Fruit fly (Drosophila melanogaster) whole organism, wandering third instar larva: ENCODE results near the gene CG32816.

Experiments
- Myc ChIP-seq: fragments of >200 bp; optimal IDR thresholded peaks from 2 replicates; lab custom pipeline; 2017
- N ChIP-seq: fragments of >200 bp; optimal IDR thresholded peaks from 2 replicates; lab custom pipeline; 2018; ENCODE audit warnings: missing biosample characterization, missing external identifiers, missing genetic modification characterization
- Vsx2 ChIP-seq: fragments of 200-300, 225-300 bp; sonication (Bioruptor generic); optimal IDR thresholded peaks from 2 replicates; lab custom pipeline; 2018; ENCODE audit warnings: missing biosample characterization, missing genetic modification characterization; ENCODE audit not compliant: partially characterized antibody
- br ChIP-seq: fragments of 200-800 bp; sonication (Bioruptor generic); optimal IDR thresholded peaks from 2 replicates; lab custom pipeline; 2016; ENCODE audit warnings: missing biosample characterization, missing genetic modification characterization
- dl ChIP-seq, 2 experiments: fragments of 175-275, 200-275 bp in 1 of 2; fragments of 200-275 bp in 1 of 2; sonication (Bioruptor generic); optimal IDR thresholded peaks; lab custom pipeline; 2018; ENCODE audit warnings: mild to moderate bottlenecking in 2 of 2, missing biosample characterization in 2 of 2, missing genetic modification characterization in 2 of 2, moderate library complexity in 2 of 2; ENCODE audit not compliant: partially characterized antibody in 2 of 2, insufficient read depth in 1 of 2
- fru ChIP-seq: fragments of 200-800 bp; sonication (Bioruptor generic); optimal IDR thresholded peaks from 3 replicates; lab custom pipeline; 2016; ENCODE audit warnings: missing biosample characterization, mild to moderate bottlenecking, missing genetic modification characterization
- pan ChIP-seq: fragments of >200 bp; optimal IDR thresholded peaks from 2 replicates; lab custom pipeline; 2017
- psq ChIP-seq: fragments of 200-800 bp; sonication (Bioruptor generic); optimal IDR thresholded peaks from 3 replicates; lab custom pipeline; 2017; ENCODE audit warnings: missing biosample characterization, mild to moderate bottlenecking, missing genetic modification characterization, moderate library complexity
- woc ChIP-seq: sonication (Bioruptor generic); optimal IDR thresholded peaks from 2 replicates; lab custom pipeline; 2016; ENCODE audit warnings: missing biosample characterization, mild to moderate bottlenecking, missing genetic modification characterization

DNA sequence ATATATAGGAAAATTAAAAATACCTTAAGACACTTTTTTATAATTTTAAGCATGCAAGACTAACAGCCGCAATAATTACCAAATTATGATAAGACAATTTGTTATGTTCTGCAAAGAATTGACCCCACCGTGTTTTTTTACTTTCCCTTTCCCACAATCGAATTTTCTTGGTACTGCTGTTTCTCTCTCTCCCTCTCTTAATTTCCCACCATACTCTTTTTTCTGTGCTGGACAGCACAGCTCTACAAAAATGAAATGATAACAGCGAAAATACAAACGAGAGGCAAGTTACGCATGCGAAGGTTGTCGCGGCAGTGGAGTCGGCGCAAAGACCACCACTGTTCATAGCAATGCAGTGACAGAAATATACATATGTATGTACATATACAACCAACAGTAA lies 192.6 kb downstream of the CG32816 start:
- TF ChIP-seq pan (lab: Kevin White, UChicago) (no peak), dl (GFP tag; optimal IDR thresholded peaks at IDR 0.05; lab: Kevin White, UChicago; ENCODE audit: insufficient read depth in 1 of 2, partially characterized antibody in 2 of 2) (no peak), woc (GFP tag; lab: Kevin White, UChicago) (no peak), N (GFP tag; lab: Kevin White, UChicago) (no peak), br (no peak), psq (GFP tag; lab: Kevin White, UChicago) (no peak), Myc (lab: Kevin White, UChicago) (no peak), Vsx2 (peak; percentile 30), fru (no peak)
